Fruit fly (Drosophila melanogaster) whole organism, prepupa: ENCODE results near the gene fipi.

Source experiments
- CG15336 ChIP-seq: fragments of 200-800 bp; sonication (Bioruptor generic); IDR thresholded peaks from 2 replicates; pipeline ENCODE4 v1.3.6; 2022; ENCODE audit warnings: missing biosample characterization, missing genetic modification characterization
- CG1621 ChIP-seq: fragments of 200-800 bp; sonication (Bioruptor generic); optimal IDR thresholded peaks from 3 replicates; lab custom pipeline; 2018; ENCODE audit warnings: missing biosample characterization, mild to moderate bottlenecking, missing genetic modification characterization
- CG8319 ChIP-seq: fragments of 200-800 bp; sonication (Bioruptor generic); optimal IDR thresholded peaks from 3 replicates; lab custom pipeline; 2016; ENCODE audit warnings: missing biosample characterization, missing genetic modification characterization
- CG9139 ChIP-seq: fragments of 200-800 bp; sonication (Bioruptor generic); optimal IDR thresholded peaks from 3 replicates; lab custom pipeline; 2017; ENCODE audit warnings: missing biosample characterization, mild to moderate bottlenecking, missing genetic modification characterization
- Eip75B ChIP-seq: fragments of 200-800 bp; sonication (Bioruptor generic); optimal IDR thresholded peaks from 3 replicates; lab custom pipeline; 2016; ENCODE audit warnings: missing biosample characterization, missing genetic modification characterization
- Lpt ChIP-seq: fragments of 200-800 bp; sonication (Bioruptor generic); optimal IDR thresholded peaks from 3 replicates; lab custom pipeline; 2016; ENCODE audit warnings: missing biosample characterization, missing genetic modification characterization
- Met ChIP-seq: fragments of 200-800 bp; sonication (Bioruptor generic); optimal IDR thresholded peaks from 3 replicates; lab custom pipeline; 2016; ENCODE audit warnings: missing biosample characterization, missing genetic modification characterization
- dac ChIP-seq: fragments of 200-800 bp; sonication (Bioruptor generic); optimal IDR thresholded peaks from 2 replicates; lab custom pipeline; 2017; ENCODE audit warnings: missing biosample characterization, mild to moderate bottlenecking, missing genetic modification characterization

dm6 chr2L:4793780-4794523 is at the start of gene fipi:
- TF ChIP-seq Lpt = no peak
- no peak for TF ChIP-seq Met (GFP tag; lab: Kevin White, UChicago)
- TF ChIP-seq CG15336 = no peak
- TF ChIP-seq CG8319 (GFP tag; lab: Kevin White, UChicago) = no peak
- TF ChIP-seq CG1621 (tag; lab: Kevin White, UChicago) = no peak
- no peak for TF ChIP-seq Eip75B (GFP tag; lab: Kevin White, UChicago)
- no peak for TF ChIP-seq dac (GFP tag; lab: Kevin White, UChicago)
- TF ChIP-seq CG9139 (GFP tag; lab: Kevin White, UChicago) = no peak
